Worm (Caenorhabditis elegans): ENCODE data around the gene alkb-7.

The alkb-7 gene

ce11 chrII:12738284-12739201, 49.4 kb downstream of the alkb-7 start, which contains the start of gene pisy-1:
Gene pisy-1 (minus strand): TSS chrII:12738334.
- no peak for TF ChIP-seq tbx-37 (GFP tag; conservative IDR thresholded peaks at IDR 0.05)
- TF ChIP-seq tra-4 (tag; optimal IDR thresholded peaks at IDR 0.05), result no peak
- no peak for TF ChIP-seq hnd-1 (tag; optimal IDR thresholded peaks at IDR 0.05)
- TF ChIP-seq sea-1 (GFP tag; conservative IDR thresholded peaks at IDR 0.05), result no peak
- TF ChIP-seq flt-1 (GFP tag; IDR thresholded peaks at IDR 0.05), result no peak
- no peak for TF ChIP-seq scrt-1 (GFP tag; IDR thresholded peaks at IDR 0.05)
- TF ChIP-seq ceh-36 (tag; optimal IDR thresholded peaks at IDR 0.05), result no peak

- TF ChIP-seq ceh-13 (GFP tag; optimal IDR thresholded peaks at IDR 0.05), result no peak
- no peak for TF ChIP-seq hmbx-1 (tag; optimal IDR thresholded peaks at IDR 0.05)
- no peak for TF ChIP-seq hmg-4 (GFP tag; optimal IDR thresholded peaks at IDR 0.05)
- TF ChIP-seq pes-1 (GFP tag; IDR thresholded peaks at IDR 0.05), result no peak
- TF ChIP-seq scrt-1 (GFP tag; IDR thresholded peaks at IDR 0.05), result no peak
- TF ChIP-seq tra-4 (tag; optimal IDR thresholded peaks at IDR 0.05), result no peak
- TF ChIP-seq ets-7 (tag; optimal IDR thresholded peaks at IDR 0.05), result no peak
- TF ChIP-seq ceh-36 (tag; optimal IDR thresholded peaks at IDR 0.05), result no peak
- TF ChIP-seq aly-1 (tag; optimal IDR thresholded peaks at IDR 0.05), result no peak
- no peak for TF ChIP-seq B0310.2 (tag; optimal IDR thresholded peaks at IDR 0.05)
- TF ChIP-seq ama-1 (optimal IDR thresholded peaks at IDR 0.05), result no peak
- no peak for TF ChIP-seq tbx-11 (GFP tag; IDR thresholded peaks at IDR 0.05)
- TF ChIP-seq flt-1 (GFP tag; IDR thresholded peaks at IDR 0.05), result no peak
- no peak for TF ChIP-seq F13C5.2 (tag; optimal IDR thresholded peaks at IDR 0.05)
These were observed 51.4 kb downstream of the alkb-7 start, which contains the start of gene snrp-200 for ce11 chrII:12736579-12736978. Gene snrp-200 (minus strand): TSS chrII:12736910.

Data from whole organism, early embryonic.